Fruit fly (Drosophila melanogaster) whole organism: ENCODE measurements around the gene Prx5.

Experiments
- CG8478 ChIP-seq: fragments of >200 bp; optimal IDR thresholded peaks from 2 replicates; lab custom pipeline; 2018; ENCODE audit warnings: inconsistent platforms
- Dll ChIP-seq: fragments of >200 bp; optimal IDR thresholded peaks from 2 replicates; lab custom pipeline; 2017
- EcR ChIP-seq, 2 experiments: fragments of >200 bp; optimal IDR thresholded peaks; 2 replicates each; lab custom pipeline; 2017; ENCODE audit warnings: missing biosample characterization in 2 of 2, missing genetic modification characterization in 2 of 2, missing genetic modification reagents in 2 of 2
- pan ChIP-seq: fragments of >200 bp; optimal IDR thresholded peaks from 2 replicates; lab custom pipeline; 2017
- psq ChIP-seq: fragments of >200 bp; optimal IDR thresholded peaks from 2 replicates; lab custom pipeline; 2017
- usp ChIP-seq: fragments of >200 bp; optimal IDR thresholded peaks from 2 replicates; lab custom pipeline; 2017; ENCODE audit warnings: missing biosample characterization, missing genetic modification characterization, mixed read lengths

Gene Prx5

dm6 chr3R:18157459-18157858, 9.6 kb downstream of the Prx5 start:
- TF ChIP-seq usp (GFP tag; lab: Kevin White, UChicago) (no peak), CG8478 (lab: Kevin White, UChicago) (no peak), psq (lab: Kevin White, UChicago) (no peak), EcR (GFP tag; optimal IDR thresholded peaks at IDR 0.05; lab: Kevin White, UChicago) (no peak), pan (lab: Kevin White, UChicago) (no peak), Dll (lab: Kevin White, UChicago) (no peak)

dm6 chr3R:18156608-18157007, 10.5 kb downstream of the Prx5 start:
- TF ChIP-seq CG8478 (lab: Kevin White, UChicago) (no peak), psq (lab: Kevin White, UChicago) (no peak), EcR (GFP tag; optimal IDR thresholded peaks at IDR 0.05; lab: Kevin White, UChicago) (no peak), usp (GFP tag; lab: Kevin White, UChicago) (no peak), Dll (lab: Kevin White, UChicago) (no peak), pan (lab: Kevin White, UChicago) (no peak)

dm6 chr3R:18153698-18154097, 13.4 kb downstream of the Prx5 start:
- no peak for TF ChIP-seq EcR (GFP tag; optimal IDR thresholded peaks at IDR 0.05; lab: Kevin White, UChicago)
- no peak for TF ChIP-seq Dll (lab: Kevin White, UChicago)
- no peak for TF ChIP-seq psq (lab: Kevin White, UChicago)
- TF ChIP-seq pan (lab: Kevin White, UChicago) = no peak
- TF ChIP-seq CG8478 (lab: Kevin White, UChicago) = no peak
- TF ChIP-seq usp (GFP tag; lab: Kevin White, UChicago) = no peak

dm6 chr3R:18151820-18152219, 15.3 kb downstream of the Prx5 start, which contains the start of gene CG14316:
CG14316 (plus strand) TSS chr3R:18152120.
- TF ChIP-seq psq (lab: Kevin White, UChicago) (no peak), EcR (GFP tag; optimal IDR thresholded peaks at IDR 0.05; lab: Kevin White, UChicago) (no peak), CG8478 (lab: Kevin White, UChicago) (no peak), Dll (lab: Kevin White, UChicago) (no peak), pan (lab: Kevin White, UChicago) (no peak), usp (GFP tag; lab: Kevin White, UChicago) (no peak)

- no peak for TF ChIP-seq usp (GFP tag; lab: Kevin White, UChicago)
- TF ChIP-seq psq (lab: Kevin White, UChicago) = no peak
- no peak for TF ChIP-seq pan (lab: Kevin White, UChicago)
- no peak for TF ChIP-seq EcR (GFP tag; optimal IDR thresholded peaks at IDR 0.05; lab: Kevin White, UChicago)
- TF ChIP-seq CG8478 (lab: Kevin White, UChicago) = no peak
- TF ChIP-seq Dll (lab: Kevin White, UChicago) = no peak
Observed at dm6 chr3R:18146629-18147028, 20.4 kb downstream of the Prx5 start.

dm6 chr3R:18144853-18145252, 22.2 kb downstream of the Prx5 start:
- TF ChIP-seq usp (GFP tag; lab: Kevin White, UChicago) = no peak
- TF ChIP-seq EcR (GFP tag; optimal IDR thresholded peaks at IDR 0.05; lab: Kevin White, UChicago) = no peak
- no peak for TF ChIP-seq psq (lab: Kevin White, UChicago)

- no peak for TF ChIP-seq EcR (GFP tag; optimal IDR thresholded peaks at IDR 0.05; lab: Kevin White, UChicago)
Observed at dm6 chr3R:18130720-18131119, 36.4 kb downstream of the Prx5 start.

dm6 chr3R:18125023-18125630, 41.9 kb downstream of the Prx5 start:
- TF ChIP-seq psq (lab: Kevin White, UChicago) (no peak), pan (lab: Kevin White, UChicago) (no peak), usp (GFP tag; lab: Kevin White, UChicago) (no peak), CG8478 (lab: Kevin White, UChicago) (no peak), Dll (lab: Kevin White, UChicago) (no peak), EcR (GFP tag; optimal IDR thresholded peaks at IDR 0.05; lab: Kevin White, UChicago) (no peak)

- peak; percentile 16 for TF ChIP-seq Dll (lab: Kevin White, UChicago)
- TF ChIP-seq EcR (GFP tag; optimal IDR thresholded peaks at IDR 0.05; lab: Kevin White, UChicago) = no peak
- TF ChIP-seq pan (lab: Kevin White, UChicago) = no peak
- TF ChIP-seq usp (GFP tag; lab: Kevin White, UChicago) = no peak
- no peak for TF ChIP-seq psq (lab: Kevin White, UChicago)
- peak; percentile 19 for TF ChIP-seq CG8478 (lab: Kevin White, UChicago)
Observed at dm6 chr3R:18121385-18122151, 45.5 kb downstream of the Prx5 start.

dm6 chr3R:18118695-18119094, 48.4 kb downstream of the Prx5 start:
- TF ChIP-seq psq (lab: Kevin White, UChicago) (no peak), CG8478 (lab: Kevin White, UChicago) (no peak), usp (GFP tag; lab: Kevin White, UChicago) (no peak), EcR (GFP tag; optimal IDR thresholded peaks at IDR 0.05; lab: Kevin White, UChicago) (no peak), pan (lab: Kevin White, UChicago) (no peak), Dll (lab: Kevin White, UChicago) (no peak)

dm6 chr3R:18118239-18118638, 48.8 kb downstream of the Prx5 start:
- TF ChIP-seq CG8478 (lab: Kevin White, UChicago) = no peak
- TF ChIP-seq psq (lab: Kevin White, UChicago) = no peak
- no peak for TF ChIP-seq pan (lab: Kevin White, UChicago)
- no peak for TF ChIP-seq Dll (lab: Kevin White, UChicago)
- no peak for TF ChIP-seq EcR (GFP tag; optimal IDR thresholded peaks at IDR 0.05; lab: Kevin White, UChicago)
- TF ChIP-seq usp (GFP tag; lab: Kevin White, UChicago) = no peak
